Fruit fly (Drosophila melanogaster) whole organism, pupa: Measurements from ENCODE around the gene CG17005.

Experiments used
- CG17806 ChIP-seq: fragments of 200-800 bp; sonication (Bioruptor generic); optimal IDR thresholded peaks from 2 replicates; lab custom pipeline; 2018; ENCODE audit warnings: missing biosample characterization, mild to moderate bottlenecking, missing genetic modification characterization, moderate library complexity
- CG4496 ChIP-seq: fragments of 200-800 bp; sonication (Bioruptor generic); IDR thresholded peaks from 3 replicates; pipeline ENCODE4 v1.3.6; 2022; ENCODE audit warnings: missing biosample characterization, missing genetic modification characterization
- CG8301 ChIP-seq: fragments of 200-800 bp; sonication (Bioruptor generic); optimal IDR thresholded peaks from 2 replicates; lab custom pipeline; 2018; ENCODE audit warnings: missing biosample characterization, mild to moderate bottlenecking, missing genetic modification characterization
- Snoo ChIP-seq: fragments of 200-800 bp; sonication (Bioruptor generic); optimal IDR thresholded peaks from 3 replicates; lab custom pipeline; 2017; ENCODE audit warnings: missing biosample characterization, mild to moderate bottlenecking, missing genetic modification characterization, inconsistent platforms
- gl ChIP-seq: fragments of 200-800 bp; sonication (Bioruptor generic); optimal IDR thresholded peaks from 2 replicates; lab custom pipeline; 2018; ENCODE audit warnings: missing biosample characterization, mild to moderate bottlenecking, missing genetic modification characterization

- TF ChIP-seq CG17806 (tag; lab: Kevin White, UChicago), result no peak
- no peak for TF ChIP-seq CG8301
- TF ChIP-seq CG4496, result no peak
- no peak for TF ChIP-seq gl (tag; lab: Kevin White, UChicago)
- TF ChIP-seq Snoo (tag; lab: Kevin White, UChicago), result no peak
These were observed 15.0 kb downstream of the CG17005 start, which contains the start of gene CG3748 for dm6 chr2L:9342532-9342931.
